Worm (Caenorhabditis elegans) whole organism, early embryonic: ENCODE results near the gene C08F8.3.

ENCODE experiments used
- F13C5.2 ChIP-seq: sonication (generic microtip); optimal IDR thresholded peaks from 2 replicates; lab custom pipeline; 2017; ENCODE audit warnings: mild to moderate bottlenecking, missing genetic modification characterization, inconsistent platforms, missing compliant biosample characterization
- aly-1 ChIP-seq: sonication (generic microtip); optimal IDR thresholded peaks from 2 replicates; lab custom pipeline; 2016; ENCODE audit warnings: missing genetic modification characterization, missing compliant biosample characterization
- ama-1 ChIP-seq: fragments of 150-350 bp; optimal IDR thresholded peaks from 2 replicates; lab custom pipeline; 2014
- ceh-13 ChIP-seq: fragments of 200-800 bp; sonication (Bioruptor generic); optimal IDR thresholded peaks from 2 replicates; lab custom pipeline; 2018; ENCODE audit warnings: mild to moderate bottlenecking, missing genetic modification characterization, missing compliant biosample characterization
- ceh-36 ChIP-seq: sonication (generic microtip); optimal IDR thresholded peaks from 2 replicates; lab custom pipeline; 2016; ENCODE audit warnings: missing genetic modification characterization, inconsistent platforms, missing compliant biosample characterization
- ets-7 ChIP-seq: sonication (generic microtip); optimal IDR thresholded peaks from 2 replicates; lab custom pipeline; 2016; ENCODE audit warnings: missing genotype, missing genetic modification characterization, missing compliant biosample characterization
- hmg-4 ChIP-seq: fragments of 200-800 bp; sonication (Bioruptor generic); optimal IDR thresholded peaks from 2 replicates; lab custom pipeline; 2018; ENCODE audit warnings: mild to moderate bottlenecking, missing genetic modification characterization, missing compliant biosample characterization
- pes-1 ChIP-seq: fragments of 200-800 bp; sonication (Bioruptor generic); IDR thresholded peaks from 2 replicates; pipeline ENCODE4 v1.3.6; 2022; ENCODE audit warnings: missing genetic modification reagents, missing genetic modification characterization, missing compliant biosample characterization
- scrt-1 ChIP-seq: fragments of 200-800 bp; sonication (Bioruptor generic); IDR thresholded peaks from 2 replicates; pipeline ENCODE4 v1.3.6; 2022; ENCODE audit warnings: missing genetic modification characterization, missing compliant biosample characterization
- sea-1 ChIP-seq: fragments of 200-800 bp; sonication (Bioruptor generic); conservative IDR thresholded peaks from 2 replicates; pipeline ENCODE4 v1.3.6; 2022; ENCODE audit warnings: missing genetic modification characterization, missing compliant biosample characterization
- tbx-11 ChIP-seq: fragments of 200-800 bp; sonication (Bioruptor generic); IDR thresholded peaks from 2 replicates; pipeline ENCODE4 v1.3.6; 2022; ENCODE audit warnings: missing genetic modification characterization, missing compliant biosample characterization
- tra-4 ChIP-seq: sonication (generic microtip); optimal IDR thresholded peaks from 2 replicates; lab custom pipeline; 2017; ENCODE audit warnings: missing genetic modification characterization, missing compliant biosample characterization

ce11 chrIV:11159886-11160285 is 5.0 kb downstream of the C08F8.3 start, which contains the start of gene mboa-4:
- TF ChIP-seq pes-1 (GFP tag; lab: Robert Waterston, UW) (no peak), scrt-1 (GFP tag; lab: Robert Waterston, UW) (no peak), tra-4 (tag; lab: Kevin White, UChicago) (no peak), sea-1 (GFP tag; lab: Robert Waterston, UW) (no peak), ceh-13 (no peak), aly-1 (tag; lab: Kevin White, UChicago) (no peak), ama-1 (lab: Kevin White, UChicago) (no peak), ceh-36 (tag; lab: Kevin White, UChicago) (no peak), F13C5.2 (tag; lab: Kevin White, UChicago) (no peak), tbx-11 (no peak), hmg-4 (no peak), ets-7 (tag; lab: Kevin White, UChicago) (no peak)
